Worm (Caenorhabditis elegans) whole organism, L3 larva: Measurements from ENCODE around the gene F54F2.6.

Experiments
- R02D3.7 ChIP-seq: fragments of 150-350 bp; optimal IDR thresholded peaks from 2 replicates; lab custom pipeline; 2014; ENCODE audit warnings: missing biosample characterization, missing genetic modification characterization
- ZK546.5 ChIP-seq: sonication (generic microtip); optimal IDR thresholded peaks from 2 replicates; lab custom pipeline; 2017; ENCODE audit warnings: missing biosample characterization, missing genetic modification characterization
- aly-2 ChIP-seq: fragments of 150-350 bp; optimal IDR thresholded peaks from 2 replicates; lab custom pipeline; 2014; ENCODE audit warnings: missing biosample characterization, missing genetic modification characterization
- ama-1 ChIP-seq: fragments of 150-350 bp; optimal IDR thresholded peaks from 2 replicates; lab custom pipeline; 2018
- ceh-16 ChIP-seq: sonication (generic microtip); optimal IDR thresholded peaks from 2 replicates; lab custom pipeline; 2017; ENCODE audit warnings: missing biosample characterization, missing genetic modification characterization
- ceh-28 ChIP-seq: fragments of 150-350 bp; optimal IDR thresholded peaks from 2 replicates; lab custom pipeline; 2014; ENCODE audit warnings: missing biosample characterization, missing genetic modification reagents, missing genetic modification characterization
- ceh-82 ChIP-seq: fragments of 150-350 bp; optimal IDR thresholded peaks from 2 replicates; lab custom pipeline; 2014; ENCODE audit warnings: missing biosample characterization, missing genetic modification characterization
- ceh-9 ChIP-seq: sonication (generic microtip); optimal IDR thresholded peaks from 2 replicates; lab custom pipeline; 2018; ENCODE audit warnings: missing biosample characterization, missing genetic modification characterization
- daf-12 ChIP-seq: fragments of 150-350 bp; optimal IDR thresholded peaks from 2 replicates; lab custom pipeline; 2014; ENCODE audit warnings: missing biosample characterization, missing genetic modification reagents, missing genetic modification characterization
- egl-27 ChIP-seq: sonication (generic microtip); optimal IDR thresholded peaks from 4 replicates; lab custom pipeline; 2017; ENCODE audit warnings: missing biosample characterization, missing genetic modification reagents, missing genetic modification characterization
- egl-5 ChIP-seq: fragments of 150-350 bp; optimal IDR thresholded peaks from 2 replicates; lab custom pipeline; 2017; ENCODE audit warnings: missing biosample characterization, missing genetic modification reagents, missing genetic modification characterization, inconsistent platforms
- elt-1 ChIP-seq: fragments of 150-350 bp; optimal IDR thresholded peaks from 2 replicates; lab custom pipeline; 2014; ENCODE audit warnings: missing biosample characterization, missing genetic modification characterization
- elt-2 ChIP-seq: sonication (generic microtip); optimal IDR thresholded peaks from 2 replicates; lab custom pipeline; 2016; ENCODE audit warnings: missing genetic modification reagents, mild to moderate bottlenecking, missing genetic modification characterization, missing compliant biosample characterization
- elt-3 ChIP-seq, 3 experiments: fragments of 150-350 bp in 1 of 3; sonication (generic microtip) in 2 of 3; optimal IDR thresholded peaks; 2 replicates in 2 of 3; 4 replicates in 1 of 3; lab custom pipeline; 2014 to 2017; ENCODE audit warnings: missing biosample characterization in 3 of 3, missing genetic modification characterization in 3 of 3
- eor-1 ChIP-seq, 2 experiments: fragments of 150-350 bp; optimal IDR thresholded peaks; 2 replicates each; lab custom pipeline; 2014 to 2018; ENCODE audit warnings: missing biosample characterization in 2 of 2, missing genetic modification characterization in 2 of 2
- fkh-10 ChIP-seq: sonication (generic microtip); optimal IDR thresholded peaks from 2 replicates; lab custom pipeline; 2017; ENCODE audit warnings: missing biosample characterization, missing genetic modification reagents, missing genetic modification characterization
- fkh-2 ChIP-seq: fragments of 150-350 bp; optimal IDR thresholded peaks from 2 replicates; lab custom pipeline; 2014; ENCODE audit warnings: missing biosample characterization, missing genetic modification reagents, missing genetic modification characterization
- fos-1 ChIP-seq: fragments of 150-350 bp; optimal IDR thresholded peaks from 2 replicates; lab custom pipeline; 2014; ENCODE audit warnings: missing biosample characterization, missing genetic modification characterization
- hmg-11 ChIP-seq: sonication (generic microtip); optimal IDR thresholded peaks from 2 replicates; lab custom pipeline; 2016; ENCODE audit warnings: missing genetic modification characterization, missing compliant biosample characterization
- jun-1 ChIP-seq: fragments of 150-350 bp; optimal IDR thresholded peaks from 2 replicates; lab custom pipeline; 2014; ENCODE audit warnings: missing biosample characterization, missing genetic modification reagents, missing genetic modification characterization
- lin-15B ChIP-seq: fragments of 150-350 bp; optimal IDR thresholded peaks from 2 replicates; lab custom pipeline; 2014; ENCODE audit warnings: missing biosample characterization, missing genetic modification characterization
- lin-39 ChIP-seq: fragments of 150-350 bp; optimal IDR thresholded peaks from 2 replicates; lab custom pipeline; 2018; ENCODE audit warnings: missing biosample characterization, missing genetic modification reagents, missing genetic modification characterization
- lsy-12 ChIP-seq: sonication (generic microtip); optimal IDR thresholded peaks from 2 replicates; lab custom pipeline; 2016; ENCODE audit warnings: mild to moderate bottlenecking, missing genetic modification characterization, missing compliant biosample characterization
- mdl-1 ChIP-seq: fragments of 150-350 bp; optimal IDR thresholded peaks from 2 replicates; lab custom pipeline; 2014; ENCODE audit warnings: missing biosample characterization, missing genetic modification characterization
- mml-1 ChIP-seq: fragments of 150-350 bp; sonication (generic microtip); optimal IDR thresholded peaks from 3 replicates; lab custom pipeline; 2014; ENCODE audit warnings: missing biosample characterization, missing genetic modification characterization
- nfya-1 ChIP-seq: sonication (generic microtip); optimal IDR thresholded peaks from 2 replicates; lab custom pipeline; 2017; ENCODE audit warnings: missing genetic modification characterization, mild to moderate bottlenecking, missing compliant biosample characterization, antibody characterized with exemption, moderate library complexity; ENCODE audit not compliant: insufficient read depth
- nhr-11 ChIP-seq: fragments of 150-350 bp; optimal IDR thresholded peaks from 2 replicates; lab custom pipeline; 2014; ENCODE audit warnings: missing biosample characterization, missing genetic modification characterization
- nhr-12 ChIP-seq: fragments of 150-350 bp; optimal IDR thresholded peaks from 2 replicates; lab custom pipeline; 2014; ENCODE audit warnings: missing biosample characterization, missing genetic modification characterization
- nhr-23 ChIP-seq: fragments of 150-350 bp; optimal IDR thresholded peaks from 2 replicates; lab custom pipeline; 2014; ENCODE audit warnings: missing biosample characterization, missing genetic modification reagents, missing genetic modification characterization
- nhr-237 ChIP-seq: fragments of 150-350 bp; optimal IDR thresholded peaks from 2 replicates; lab custom pipeline; 2014; ENCODE audit warnings: missing biosample characterization, missing genetic modification characterization
- nhr-25 ChIP-seq: sonication (generic microtip); optimal IDR thresholded peaks from 2 replicates; lab custom pipeline; 2017; ENCODE audit warnings: missing biosample characterization, missing genetic modification characterization
- nhr-28 ChIP-seq: fragments of 150-350 bp; optimal IDR thresholded peaks from 2 replicates; lab custom pipeline; 2014; ENCODE audit warnings: missing biosample characterization, missing genetic modification characterization
- nhr-43 ChIP-seq: sonication (generic microtip); optimal IDR thresholded peaks from 2 replicates; lab custom pipeline; 2016; ENCODE audit warnings: mild to moderate bottlenecking, missing genetic modification characterization, missing compliant biosample characterization; ENCODE audit not compliant: poor library complexity, severe bottlenecking
- nhr-67 ChIP-seq: fragments of 150-350 bp; optimal IDR thresholded peaks from 2 replicates; lab custom pipeline; 2014; ENCODE audit warnings: missing biosample characterization, missing genetic modification characterization
- nhr-76 ChIP-seq: fragments of 150-350 bp; sonication (generic microtip); optimal IDR thresholded peaks from 5 replicates; lab custom pipeline; 2014; ENCODE audit warnings: missing biosample characterization, missing genetic modification characterization
- nhr-77 ChIP-seq: fragments of 150-350 bp; optimal IDR thresholded peaks from 2 replicates; lab custom pipeline; 2014; ENCODE audit warnings: missing biosample characterization, missing genetic modification characterization
- pha-4 ChIP-seq: fragments of 150-350 bp; optimal IDR thresholded peaks from 2 replicates; lab custom pipeline; 2014; ENCODE audit warnings: missing biosample characterization, missing genetic modification reagents, missing genetic modification characterization
- pqm-1 ChIP-seq: fragments of 150-350 bp; optimal IDR thresholded peaks from 2 replicates; lab custom pipeline; 2017; ENCODE audit warnings: missing biosample characterization, missing genetic modification characterization, inconsistent platforms
- sea-2 ChIP-seq: fragments of 150-350 bp; sonication (generic microtip); optimal IDR thresholded peaks from 4 replicates; lab custom pipeline; 2014; ENCODE audit warnings: missing biosample characterization, missing genetic modification reagents, missing genetic modification characterization
- skn-1 ChIP-seq: fragments of 150-350 bp; optimal IDR thresholded peaks from 2 replicates; lab custom pipeline; 2014; ENCODE audit warnings: missing biosample characterization, missing genetic modification characterization
- snpc-4 ChIP-seq: fragments of 150-350 bp; optimal IDR thresholded peaks from 2 replicates; lab custom pipeline; 2014; ENCODE audit warnings: missing biosample characterization, missing genetic modification characterization
- tbx-2 ChIP-seq: sonication (generic microtip); optimal IDR thresholded peaks from 2 replicates; lab custom pipeline; 2016; ENCODE audit warnings: mild to moderate bottlenecking, missing genetic modification characterization, missing compliant biosample characterization
- unc-39 ChIP-seq: sonication (generic microtip); optimal IDR thresholded peaks from 4 replicates; lab custom pipeline; 2017; ENCODE audit warnings: missing biosample characterization, missing genetic modification characterization
- unc-62 ChIP-seq: fragments of 150-350 bp; sonication (generic microtip); optimal IDR thresholded peaks from 4 replicates; lab custom pipeline; 2014; ENCODE audit warnings: missing biosample characterization, missing genetic modification reagents, missing genetic modification characterization
- zag-1 ChIP-seq: fragments of 150-350 bp; optimal IDR thresholded peaks from 2 replicates; lab custom pipeline; 2014; ENCODE audit warnings: missing biosample characterization, missing genetic modification characterization
- ztf-11 ChIP-seq: fragments of 150-350 bp; optimal IDR thresholded peaks from 2 replicates; lab custom pipeline; 2014; ENCODE audit warnings: missing biosample characterization, missing genetic modification characterization
- ztf-4 ChIP-seq: fragments of 150-350 bp; optimal IDR thresholded peaks from 2 replicates; lab custom pipeline; 2014; ENCODE audit warnings: missing biosample characterization, missing genetic modification characterization

F54F2.6 gene

DNA sequence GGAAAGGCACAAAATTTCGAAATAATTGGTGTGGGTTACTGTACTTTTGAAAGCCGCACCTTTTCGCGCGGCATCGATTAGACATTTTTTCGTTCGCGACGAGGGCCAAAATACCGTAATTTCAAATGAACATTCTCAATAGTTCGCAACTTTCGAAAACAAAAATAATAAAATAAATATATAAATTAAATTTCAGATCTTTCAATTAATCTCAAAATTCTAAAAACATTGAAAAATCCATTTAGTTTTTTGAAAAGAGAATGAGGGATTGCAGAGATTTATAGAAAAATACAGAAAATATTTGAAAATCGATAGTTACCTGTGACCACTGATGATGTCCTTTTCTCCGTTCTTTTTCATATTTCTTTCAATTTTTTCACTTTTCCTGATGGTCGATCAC is 14.4 kb downstream of the F54F2.6 start, which contains the start of gene K02D10.8:
Gene K02D10.8 (plus strand): TSS at position 301 of the 400 bp plus-strand sequence.
- no peak for TF ChIP-seq pqm-1 (tag; lab: Kevin White, UChicago)
- TF ChIP-seq ceh-82 (tag; lab: Kevin White, UChicago): no peak
- no peak for TF ChIP-seq nhr-43 (tag; lab: Kevin White, UChicago)
- TF ChIP-seq sea-2 (GFP tag; lab: Kevin White, UChicago): no peak
- TF ChIP-seq fkh-10: no peak
- TF ChIP-seq lin-39 (tag; lab: Kevin White, UChicago): no peak
- no peak for TF ChIP-seq zag-1 (tag; lab: Kevin White, UChicago)
- TF ChIP-seq eor-1 (tag; optimal IDR thresholded peaks at IDR 0.05; lab: Kevin White, UChicago): no peak
- TF ChIP-seq tbx-2: no peak
- no peak for TF ChIP-seq nhr-25
- TF ChIP-seq lin-15B (tag; lab: Kevin White, UChicago): no peak
- TF ChIP-seq nhr-23 (tag; lab: Kevin White, UChicago): no peak
- no peak for TF ChIP-seq hmg-11 (tag; lab: Kevin White, UChicago)
- no peak for TF ChIP-seq nhr-67 (tag; lab: Kevin White, UChicago)
- TF ChIP-seq nhr-76 (tag; lab: Kevin White, UChicago): no peak
- TF ChIP-seq unc-39 (tag; lab: Kevin White, UChicago): no peak
- TF ChIP-seq nfya-1 (tag; lab: Kevin White, UChicago): no peak
- no peak for TF ChIP-seq egl-5 (tag; lab: Kevin White, UChicago)
- TF ChIP-seq elt-2 (tag; lab: Kevin White, UChicago): no peak

DNA sequence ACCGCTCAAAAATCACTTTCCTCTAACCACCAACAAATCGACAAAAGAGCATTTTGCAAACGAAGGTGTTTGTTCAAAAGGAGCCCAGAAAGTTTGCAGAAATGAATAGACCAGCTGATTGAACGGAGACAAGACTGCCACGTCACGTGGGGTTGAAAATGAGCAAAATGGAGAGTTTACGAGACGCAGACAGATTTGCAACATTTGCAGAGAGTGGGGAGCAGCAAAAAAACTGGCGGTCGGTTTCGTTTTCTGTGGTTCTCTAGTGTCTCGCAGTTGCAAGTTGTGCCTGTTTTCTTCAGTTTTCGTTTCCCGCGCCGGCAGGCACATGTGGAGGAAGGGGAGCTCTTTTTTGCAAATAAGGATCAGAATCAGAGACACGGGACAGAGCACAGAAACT is 15.1 kb downstream of the F54F2.6 start:
- no peak for TF ChIP-seq daf-12 (tag; lab: Kevin White, UChicago)
- no peak for TF ChIP-seq nhr-25
- no peak for TF ChIP-seq eor-1 (tag; optimal IDR thresholded peaks at IDR 0.05; lab: Kevin White, UChicago)
- peak; percentile 36 for TF ChIP-seq pqm-1 (tag; lab: Kevin White, UChicago)
- no peak for TF ChIP-seq elt-3 (tag; optimal IDR thresholded peaks at IDR 0.05; lab: Kevin White, UChicago)
- peak; percentile 69 for TF ChIP-seq jun-1
- no peak for TF ChIP-seq tbx-2
- TF ChIP-seq elt-2 (tag; lab: Kevin White, UChicago): peak; percentile 28
- no peak for TF ChIP-seq ZK546.5 (tag; lab: Kevin White, UChicago)
- no peak for TF ChIP-seq fos-1
- TF ChIP-seq fkh-10: no peak
- no peak for TF ChIP-seq ama-1 (lab: Kevin White, UChicago)
- TF ChIP-seq lsy-12 (tag; lab: Kevin White, UChicago): no peak
- peak; percentile 71 for TF ChIP-seq mdl-1 (tag; lab: Kevin White, UChicago)
- no peak for TF ChIP-seq ceh-28 (tag; lab: Kevin White, UChicago)
- no peak for TF ChIP-seq nhr-23 (tag; lab: Kevin White, UChicago)
- no peak for TF ChIP-seq egl-5 (tag; lab: Kevin White, UChicago)
- no peak for TF ChIP-seq nhr-237 (tag; lab: Kevin White, UChicago)
- peak; percentile 96 for TF ChIP-seq pha-4 (tag; lab: Kevin White, UChicago)
- TF ChIP-seq nhr-67 (tag; lab: Kevin White, UChicago): no peak
- no peak for TF ChIP-seq nhr-28 (tag; lab: Kevin White, UChicago)
- TF ChIP-seq snpc-4 (tag; lab: Kevin White, UChicago): no peak
- TF ChIP-seq lin-39 (tag; lab: Kevin White, UChicago): peak; percentile 80
- no peak for TF ChIP-seq egl-27 (tag; lab: Kevin White, UChicago)
- no peak for TF ChIP-seq ceh-82 (tag; lab: Kevin White, UChicago)
- TF ChIP-seq nhr-12 (tag; lab: Kevin White, UChicago): no peak
- no peak for TF ChIP-seq zag-1 (tag; lab: Kevin White, UChicago)
- TF ChIP-seq unc-39 (tag; lab: Kevin White, UChicago): no peak
- TF ChIP-seq fkh-2 (tag; lab: Kevin White, UChicago): no peak
- peak; percentile 27 for TF ChIP-seq lin-15B (tag; lab: Kevin White, UChicago)
- no peak for TF ChIP-seq nhr-43 (tag; lab: Kevin White, UChicago)
- TF ChIP-seq elt-1 (tag; lab: Kevin White, UChicago): no peak
- peak; percentile 64 for TF ChIP-seq nfya-1 (tag; lab: Kevin White, UChicago)
- TF ChIP-seq nhr-76 (tag; lab: Kevin White, UChicago): no peak
- TF ChIP-seq sea-2 (GFP tag; lab: Kevin White, UChicago): no peak
- peak; percentile 36 for TF ChIP-seq nhr-11 (tag; lab: Kevin White, UChicago)
- TF ChIP-seq R02D3.7 (tag; lab: Kevin White, UChicago): no peak
- TF ChIP-seq mml-1: no peak
- no peak for TF ChIP-seq ztf-4 (tag; lab: Kevin White, UChicago)
- TF ChIP-seq hmg-11 (tag; lab: Kevin White, UChicago): no peak
- TF ChIP-seq skn-1 (tag; lab: Kevin White, UChicago): no peak
- TF ChIP-seq ceh-9 (tag; lab: Kevin White, UChicago): no peak
- no peak for TF ChIP-seq unc-62
- no peak for TF ChIP-seq nhr-77 (tag; lab: Kevin White, UChicago)
- TF ChIP-seq ceh-16 (tag; lab: Kevin White, UChicago): no peak
- TF ChIP-seq aly-2 (tag; lab: Kevin White, UChicago): no peak
- TF ChIP-seq ztf-11: no peak
